Worm (Caenorhabditis elegans): Measurements from ENCODE around the gene mct-5.

The mct-5 gene

ce11 chrII:7122661-7123418, 24.4 kb upstream of the mct-5 start, which contains the start of gene F10E7.11 (continued):
- TF ChIP-seq lin-38 (GFP tag; IDR thresholded peaks at IDR 0.05) (peak; percentile 75), zip-2 (tag; optimal IDR thresholded peaks at IDR 0.05) (no peak), ceh-44 (GFP tag; IDR thresholded peaks at IDR 0.05) (no peak), ceh-20 (GFP tag; IDR thresholded peaks at IDR 0.05) (no peak), hlh-11 (tag; optimal IDR thresholded peaks at IDR 0.05) (no peak)

ce11 chrII:7121762-7122292, 23.4 kb upstream of the mct-5 start, which contains the start of gene F10E7.2:
Gene F10E7.2 (plus strand): TSS chrII:7122242.
- peak; percentile 32 for TF ChIP-seq unc-130 (GFP tag; optimal IDR thresholded peaks at IDR 0.05)
- TF ChIP-seq unc-62 (GFP tag; optimal IDR thresholded peaks at IDR 0.05 in 1 of 2) = no peak
- TF ChIP-seq unc-62 (tag; optimal IDR thresholded peaks at IDR 0.05) = no peak

- TF ChIP-seq aha-1 (tag) (peak; percentile 93), mdt-29 (GFP tag; IDR thresholded peaks at IDR 0.05) (no peak)
Measured at ce11 chrII:7119525-7119924, 21.1 kb upstream of the mct-5 start.

ce11 chrII:7116350-7116749, 18.0 kb upstream of the mct-5 start, which contains the start of gene spon-1:
Gene spon-1 (plus strand): TSS chrII:7116557.
- no peak for TF ChIP-seq lin-29 (GFP tag; IDR thresholded peaks at IDR 0.05)
- TF ChIP-seq F10B5.3 (tag; optimal IDR thresholded peaks at IDR 0.05) = no peak
- no peak for TF ChIP-seq pqm-1 (tag; optimal IDR thresholded peaks at IDR 0.05)
- no peak for TF ChIP-seq rbr-2 (tag; optimal IDR thresholded peaks at IDR 0.05)
- no peak for TF ChIP-seq egl-43 (GFP tag; IDR thresholded peaks at IDR 0.05)
- no peak for TF ChIP-seq mxl-3 (GFP tag; optimal IDR thresholded peaks at IDR 0.05)
- no peak for TF ChIP-seq F26F4.8 (GFP tag; conservative IDR thresholded peaks at IDR 0.05)
- no peak for TF ChIP-seq hlh-30 (tag; optimal IDR thresholded peaks at IDR 0.05; ENCODE audit: insufficient read depth)
- TF ChIP-seq unc-62 (GFP tag; optimal IDR thresholded peaks at IDR 0.05 in 1 of 2) = no peak
- TF ChIP-seq unc-62 (tag; optimal IDR thresholded peaks at IDR 0.05) = no peak
- no peak for TF ChIP-seq egl-27 (tag; optimal IDR thresholded peaks at IDR 0.05)
- TF ChIP-seq nhr-28 (tag; optimal IDR thresholded peaks at IDR 0.05) = no peak
- TF ChIP-seq tag-97 (GFP tag; IDR thresholded peaks at IDR 0.05) = no peak
- TF ChIP-seq lin-1 (GFP tag; IDR thresholded peaks at IDR 0.05) = no peak
- TF ChIP-seq spr-1 (tag; optimal IDR thresholded peaks at IDR 0.05) = no peak
- no peak for TF ChIP-seq vab-7 (GFP tag; IDR thresholded peaks at IDR 0.05)

- no peak for TF ChIP-seq ztf-7 (tag; optimal IDR thresholded peaks at IDR 0.05)
- peak in 1 of 2 experiments; percentile 93 for TF ChIP-seq unc-62 (GFP tag; optimal IDR thresholded peaks at IDR 0.05 in 1 of 2)
- no peak for TF ChIP-seq unc-62 (tag; optimal IDR thresholded peaks at IDR 0.05)
- TF ChIP-seq F37D6.2 (tag; optimal IDR thresholded peaks at IDR 0.05) = no peak
- no peak for TF ChIP-seq hlh-30 (tag; optimal IDR thresholded peaks at IDR 0.05; ENCODE audit: insufficient read depth)
- TF ChIP-seq nhr-48 (tag; optimal IDR thresholded peaks at IDR 0.05) = no peak
- TF ChIP-seq Y75B8A.6 (GFP tag; IDR thresholded peaks at IDR 0.05) = no peak
- no peak for TF ChIP-seq attf-4 (tag; optimal IDR thresholded peaks at IDR 0.05)
- TF ChIP-seq spr-3 (GFP tag; optimal IDR thresholded peaks at IDR 0.05) = no peak
Measured at ce11 chrII:7115638-7116037, 17.2 kb upstream of the mct-5 start, which contains the start of gene cutl-5. Gene cutl-5 (minus strand): TSS chrII:7115906.

ce11 chrII:7112780-7113179, 14.4 kb upstream of the mct-5 start, which contains the start of gene F10E7.6:
Gene F10E7.6 (plus strand): TSS chrII:7113080.
- TF ChIP-seq unc-62 (GFP tag; optimal IDR thresholded peaks at IDR 0.05 in 1 of 2) = peak in 1 of 2 experiments; percentile 63
- no peak for TF ChIP-seq unc-62 (tag; optimal IDR thresholded peaks at IDR 0.05)
- no peak for TF ChIP-seq mdl-1 (tag; optimal IDR thresholded peaks at IDR 0.05)
